Worm (Caenorhabditis elegans): ENCODE data around the gene F47B7.5.

F47B7.5 gene

DNA sequence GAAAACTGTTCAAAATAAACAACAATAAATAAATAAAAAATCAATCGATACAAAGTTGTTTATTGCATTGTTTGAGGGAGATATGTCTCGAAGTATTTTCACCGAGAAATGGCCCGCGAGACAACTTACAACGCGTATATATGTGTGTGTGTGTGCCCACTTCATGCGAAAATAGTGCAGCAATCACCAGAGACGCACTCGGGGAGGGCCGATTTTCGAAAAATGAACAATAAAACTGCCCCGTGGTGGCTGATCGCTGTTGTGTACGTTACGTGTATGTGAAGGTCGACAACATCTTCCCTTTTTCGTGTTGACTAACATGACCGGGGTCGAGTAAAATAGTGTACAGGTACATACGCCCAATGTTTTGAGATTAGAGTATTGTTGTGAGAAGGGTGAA, 19.9 kb upstream of the F47B7.5 start (continued):
- TF ChIP-seq elt-3 (tag; optimal IDR thresholded peaks at IDR 0.05) (peak in 4 of 6 experiments; percentile 27 to 79 (median 50)), ztf-11 (tag; optimal IDR thresholded peaks at IDR 0.05) (no peak), nhr-47 (tag; optimal IDR thresholded peaks at IDR 0.05) (peak; percentile 71), alr-1 (tag; optimal IDR thresholded peaks at IDR 0.05; ENCODE audit: borderline replicate concordance) (no peak), ceh-82 (tag; optimal IDR thresholded peaks at IDR 0.05) (peak in 2 of 3 experiments; percentile 1 to 20), Y116A8C.19 (tag; optimal IDR thresholded peaks at IDR 0.05; ENCODE audit: borderline replicate concordance) (no peak), lin-14 (GFP tag; optimal IDR thresholded peaks at IDR 0.05) (peak; percentile 92), elt-2 (tag; optimal IDR thresholded peaks at IDR 0.05) (no peak), lin-35 (GFP tag; optimal IDR thresholded peaks at IDR 0.05) (peak; percentile 22 to 70), hlh-4 (tag; optimal IDR thresholded peaks at IDR 0.05) (no peak), unc-86 (tag; optimal IDR thresholded peaks at IDR 0.05) (no peak), unc-130 (tag; optimal IDR thresholded peaks at IDR 0.05) (peak; percentile 29), nhr-90 (tag; optimal IDR thresholded peaks at IDR 0.05; ENCODE audit: poor library complexity) (peak; percentile 90)

DNA sequence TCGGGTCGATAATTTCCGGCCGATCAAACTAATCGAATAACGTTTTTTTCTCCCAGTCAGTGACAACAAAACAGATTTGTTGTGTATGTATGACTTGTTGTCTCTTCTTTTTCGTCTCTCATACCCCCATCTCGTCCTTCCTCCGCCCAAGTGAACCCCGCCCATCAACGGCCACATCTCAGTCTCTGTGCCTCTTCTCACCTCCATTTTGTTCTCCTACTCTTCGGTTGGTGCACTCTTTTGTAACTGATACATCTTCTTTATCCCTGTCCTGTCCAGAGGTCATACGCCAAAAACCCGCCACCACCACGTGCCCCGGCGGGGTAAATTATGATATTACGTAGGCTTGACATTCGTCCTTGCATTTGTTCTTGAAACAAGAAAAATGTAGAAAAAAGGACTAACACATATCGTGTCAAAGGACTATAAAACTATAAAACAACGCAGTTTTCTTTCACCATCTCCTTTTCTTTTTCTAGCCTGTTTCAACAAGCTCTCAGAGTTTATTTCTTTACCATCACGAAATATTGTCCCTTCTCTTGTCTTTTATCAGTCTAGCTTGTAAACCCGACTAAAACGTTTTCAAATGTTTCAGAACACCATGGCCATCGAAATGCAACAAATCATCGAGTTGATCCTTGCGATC, 18.9 kb upstream of the F47B7.5 start, which contains the start of gene pmpl-1:
TSS of gene pmpl-1 (plus strand) at position 596 of the 646 bp plus-strand sequence.
- TF ChIP-seq ceh-8 (GFP tag; optimal IDR thresholded peaks at IDR 0.05) = no peak
- TF ChIP-seq mef-2 (tag; optimal IDR thresholded peaks at IDR 0.05) = no peak
- TF ChIP-seq ceh-82 (tag; optimal IDR thresholded peaks at IDR 0.05) = peak in 2 of 3 experiments; percentile 8 to 17
- TF ChIP-seq tlp-1 (tag; optimal IDR thresholded peaks at IDR 0.05) = no peak
- no peak for TF ChIP-seq nhr-12 (tag; optimal IDR thresholded peaks at IDR 0.05)
- TF ChIP-seq alr-1 (tag; optimal IDR thresholded peaks at IDR 0.05; ENCODE audit: borderline replicate concordance) = no peak
- TF ChIP-seq ceh-63 (GFP tag; optimal IDR thresholded peaks at IDR 0.05) = no peak
- TF ChIP-seq nhr-90 (tag; optimal IDR thresholded peaks at IDR 0.05; ENCODE audit: poor library complexity) = peak; percentile 72
- TF ChIP-seq elt-2 (tag; optimal IDR thresholded peaks at IDR 0.05) = no peak
- TF ChIP-seq tbx-2 (tag; optimal IDR thresholded peaks at IDR 0.05) = peak; percentile 50
- TF ChIP-seq mab-9 (GFP tag; IDR thresholded peaks at IDR 0.05) = no peak
- TF ChIP-seq lin-39 (tag; optimal IDR thresholded peaks at IDR 0.05) = no peak
- TF ChIP-seq pax-3 (tag; optimal IDR thresholded peaks at IDR 0.05) = peak; percentile 0
- TF ChIP-seq unc-98 (GFP tag; IDR thresholded peaks at IDR 0.05) = no peak
- TF ChIP-seq nhr-84 (tag; optimal IDR thresholded peaks at IDR 0.05) = no peak
- TF ChIP-seq lin-15B (tag; optimal IDR thresholded peaks at IDR 0.05) = no peak
- no peak for TF ChIP-seq ztf-4 (tag; optimal IDR thresholded peaks at IDR 0.05)
- no peak for TF ChIP-seq fkh-4 (tag; optimal IDR thresholded peaks at IDR 0.05; ENCODE audit: borderline replicate concordance)
- no peak for TF ChIP-seq ceh-88 (GFP tag; IDR thresholded peaks at IDR 0.05)
- TF ChIP-seq lir-3 (tag; optimal IDR thresholded peaks at IDR 0.05; ENCODE audit: poor library complexity) = no peak
- TF ChIP-seq zag-1 (tag; optimal IDR thresholded peaks at IDR 0.05) = no peak
- TF ChIP-seq nhr-19 (GFP tag; conservative IDR thresholded peaks at IDR 0.05) = peak; percentile 31; the same call in 1 of the 2 replicates
- TF ChIP-seq snu-23 (GFP tag; optimal IDR thresholded peaks at IDR 0.05) = peak; percentile 80
- TF ChIP-seq efl-1 (optimal IDR thresholded peaks at IDR 0.05) = no peak
- TF ChIP-seq efl-1 (GFP tag; optimal IDR thresholded peaks at IDR 0.05 in 1 of 2) = peak in 1 of 2 experiments; percentile 86
- TF ChIP-seq nhr-237 (tag; optimal IDR thresholded peaks at IDR 0.05) = no peak
- TF ChIP-seq pag-3 (tag; optimal IDR thresholded peaks at IDR 0.05; ENCODE audit: borderline replicate concordance, insufficient read depth) = no peak
- TF ChIP-seq mdl-1 (tag; optimal IDR thresholded peaks at IDR 0.05) = peak in 1 of 2 experiments; percentile 73
- peak; percentile 51 for TF ChIP-seq nhr-47 (tag; optimal IDR thresholded peaks at IDR 0.05)
- TF ChIP-seq Y116A8C.19 (tag; optimal IDR thresholded peaks at IDR 0.05; ENCODE audit: borderline replicate concordance) = no peak
- peak; percentile 79 for TF ChIP-seq mep-1 (tag; optimal IDR thresholded peaks at IDR 0.05)
- TF ChIP-seq unc-30 (tag; optimal IDR thresholded peaks at IDR 0.05) = no peak
- TF ChIP-seq nhr-11 (tag; optimal IDR thresholded peaks at IDR 0.05) = no peak
- peak; percentile 39 for TF ChIP-seq blmp-1 (tag; optimal IDR thresholded peaks at IDR 0.05)
- no peak for TF ChIP-seq aha-1 (tag; optimal IDR thresholded peaks at IDR 0.05)
- TF ChIP-seq egl-13 (tag; optimal IDR thresholded peaks at IDR 0.05) = no peak
- TF ChIP-seq nhr-77 (tag; optimal IDR thresholded peaks at IDR 0.05) = no peak
- TF ChIP-seq zip-4 (GFP tag; optimal IDR thresholded peaks at IDR 0.05) = no peak
- no peak for TF ChIP-seq fkh-10 (GFP tag; optimal IDR thresholded peaks at IDR 0.05)
- peak; percentile 81 for TF ChIP-seq nhr-20 (tag; optimal IDR thresholded peaks at IDR 0.05)
- TF ChIP-seq hlh-17 (GFP tag; optimal IDR thresholded peaks at IDR 0.05; ENCODE audit: borderline replicate concordance) = no peak
